Worm (Caenorhabditis elegans): ENCODE measurements around the gene srd-12.
A peak's percentile ranks its signal among the peaks of the same experiment; 100 is the strongest.

srd-12 gene

DNA sequence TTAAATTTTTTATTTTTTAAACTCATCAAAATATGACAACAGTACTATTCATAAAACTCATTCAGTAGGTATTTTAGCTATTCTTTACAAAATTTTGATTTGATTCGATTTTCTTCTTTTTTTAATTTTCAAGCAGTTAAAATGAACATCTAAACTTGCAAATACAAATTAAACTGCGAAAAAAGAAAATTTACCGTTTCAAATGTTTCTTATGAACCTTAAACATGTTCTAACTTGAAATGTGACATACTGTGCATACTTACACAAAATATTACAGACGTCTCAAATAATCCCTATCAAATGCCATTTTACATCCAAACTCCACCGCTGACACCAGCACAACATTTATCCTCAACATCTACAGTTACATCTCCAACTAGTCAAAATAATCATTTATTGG, 45.7 kb downstream of the srd-12 start, which contains the start of gene fkh-7:
fkh-7 (plus strand) TSS at position 301 of the 400 bp plus-strand sequence.
- no peak for TF ChIP-seq ceh-2 (tag; optimal IDR thresholded peaks at IDR 0.05)

DNA sequence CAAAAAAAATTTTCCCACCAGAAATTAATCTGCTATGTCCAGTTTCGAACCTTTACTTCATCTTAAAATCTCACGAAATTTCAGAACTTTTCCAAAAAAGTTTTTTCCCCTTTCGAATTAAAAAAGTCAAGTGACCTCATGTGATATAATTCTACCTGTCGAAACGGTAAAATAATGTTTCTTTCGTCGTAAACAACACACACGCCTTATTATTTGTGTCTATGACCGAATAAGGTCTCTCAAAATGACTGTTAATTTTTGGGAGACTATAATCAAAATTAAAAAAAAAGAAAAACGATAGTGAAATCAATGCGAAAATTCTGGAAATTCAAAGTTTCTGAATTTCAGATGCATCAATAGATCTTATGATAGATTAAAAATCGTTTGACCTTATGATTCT, 46.9 kb downstream of the srd-12 start:
- no peak for TF ChIP-seq eyg-1 (tag; optimal IDR thresholded peaks at IDR 0.05)
- no peak for TF ChIP-seq hlh-8 (tag; optimal IDR thresholded peaks at IDR 0.05)
- TF ChIP-seq mec-3 (tag; optimal IDR thresholded peaks at IDR 0.05; ENCODE audit: borderline replicate concordance), result no peak
- no peak for TF ChIP-seq pha-4 (tag; optimal IDR thresholded peaks at IDR 0.05)
- no peak for TF ChIP-seq ceh-30 (tag; optimal IDR thresholded peaks at IDR 0.05)
- TF ChIP-seq npax-4 (tag; optimal IDR thresholded peaks at IDR 0.05), result no peak
- TF ChIP-seq Y22D7AL.16 (tag; optimal IDR thresholded peaks at IDR 0.05), result no peak
- TF ChIP-seq ahr-1 (tag; optimal IDR thresholded peaks at IDR 0.05), result no peak
- TF ChIP-seq zip-5 (tag; optimal IDR thresholded peaks at IDR 0.05), result no peak
- no peak for TF ChIP-seq ceh-45 (GFP tag; IDR thresholded peaks at IDR 0.05)
- no peak for TF ChIP-seq sox-2 (GFP tag; IDR thresholded peaks at IDR 0.05)
- no peak for TF ChIP-seq madf-2 (tag; optimal IDR thresholded peaks at IDR 0.05)
- TF ChIP-seq fkh-6 (tag; optimal IDR thresholded peaks at IDR 0.05), result no peak
- no peak for TF ChIP-seq lim-6 (tag; optimal IDR thresholded peaks at IDR 0.05)
- no peak for TF ChIP-seq nhr-232 (tag; optimal IDR thresholded peaks at IDR 0.05)
- no peak for TF ChIP-seq pha-2 (tag; optimal IDR thresholded peaks at IDR 0.05)
- TF ChIP-seq tbx-2 (tag; optimal IDR thresholded peaks at IDR 0.05), result no peak
- no peak for TF ChIP-seq pros-1 (tag; optimal IDR thresholded peaks at IDR 0.05)
- no peak for TF ChIP-seq dve-1 (tag; optimal IDR thresholded peaks at IDR 0.05)
- no peak for TF ChIP-seq unc-55 (GFP tag; optimal IDR thresholded peaks at IDR 0.05)

DNA sequence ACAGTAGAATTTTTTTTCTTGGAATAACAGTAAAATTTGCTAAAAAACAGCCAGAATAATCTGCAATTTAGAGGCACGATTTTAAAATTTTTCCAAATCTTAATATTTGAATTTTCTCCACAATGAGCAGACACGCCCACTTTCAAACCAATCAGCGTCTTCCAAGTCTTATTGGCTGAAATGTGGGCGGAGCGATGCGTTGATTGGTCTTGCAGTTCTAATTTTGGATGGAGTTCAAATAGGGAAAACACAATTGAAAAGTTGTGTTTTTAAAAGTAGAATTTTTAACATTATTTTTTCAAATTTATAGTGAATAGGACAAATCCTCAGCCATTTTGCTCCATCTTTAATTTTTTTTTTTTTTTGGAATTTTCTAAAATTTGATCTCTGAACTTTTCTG, 47.3 kb downstream of the srd-12 start:
- TF ChIP-seq ceh-31 (tag; optimal IDR thresholded peaks at IDR 0.05) (no peak), nfya-1 (tag; optimal IDR thresholded peaks at IDR 0.05) (peak; percentile 92), ceh-24 (tag; optimal IDR thresholded peaks at IDR 0.05) (no peak), ceh-30 (tag; optimal IDR thresholded peaks at IDR 0.05) (no peak)

DNA sequence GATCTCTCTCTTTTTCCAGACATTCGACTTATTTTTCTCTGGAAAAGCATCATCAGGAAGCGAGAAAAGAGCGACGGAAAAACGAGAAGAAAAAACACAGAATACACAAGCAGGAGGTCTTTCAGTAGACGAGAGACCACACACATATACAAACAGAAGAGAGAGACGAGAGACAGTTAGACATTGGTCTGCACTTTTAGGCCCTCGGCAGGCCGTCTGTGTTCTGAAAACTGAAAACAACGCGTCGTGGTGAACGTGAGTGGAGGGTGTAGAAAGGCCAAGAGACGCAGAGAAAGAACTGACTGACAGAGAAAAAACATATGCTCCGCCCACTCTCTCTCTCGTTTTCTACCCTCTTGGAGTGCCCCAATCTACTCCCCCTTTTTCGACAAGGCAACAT, 47.8 kb downstream of the srd-12 start:
- TF ChIP-seq ets-4 (tag; optimal IDR thresholded peaks at IDR 0.05) (no peak), rnt-1 (tag; optimal IDR thresholded peaks at IDR 0.05) (no peak), pros-1 (tag; optimal IDR thresholded peaks at IDR 0.05) (no peak), madf-2 (tag; optimal IDR thresholded peaks at IDR 0.05) (no peak)

DNA sequence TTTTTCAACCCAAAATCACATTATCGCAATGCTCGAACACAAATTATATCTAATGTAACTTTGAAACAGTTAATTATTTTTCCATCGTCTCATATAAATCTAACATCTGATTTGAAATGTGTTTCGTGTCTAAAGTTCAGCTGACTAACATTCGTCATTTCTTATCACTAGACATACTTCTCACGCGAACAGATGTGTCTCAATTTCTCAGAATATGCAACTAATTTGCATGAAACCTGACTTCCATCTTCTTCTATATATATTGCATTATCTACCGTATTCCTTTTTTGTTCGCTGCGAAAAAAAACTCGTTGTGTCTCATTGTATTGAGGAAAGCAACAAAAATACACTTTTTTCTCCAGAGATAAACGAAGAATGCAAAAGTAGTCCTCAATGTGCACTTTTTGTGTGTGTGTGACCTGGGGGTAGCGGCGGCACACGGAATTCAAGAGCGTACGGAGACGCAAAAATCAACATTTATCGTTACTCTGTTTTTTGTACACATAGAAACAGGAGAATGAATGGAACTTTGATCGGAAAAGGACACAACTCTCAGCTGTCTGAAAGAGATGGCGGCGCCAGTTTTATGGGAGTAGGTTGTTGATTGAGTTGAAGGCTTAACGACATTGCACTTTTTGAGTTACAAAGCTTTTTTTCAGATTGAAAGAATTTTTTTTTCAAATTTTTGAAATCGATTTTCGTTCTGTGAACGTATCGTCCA, 49.3 kb downstream of the srd-12 start:
- TF ChIP-seq dmd-4 (tag; optimal IDR thresholded peaks at IDR 0.05; ENCODE audit: borderline replicate concordance), result no peak
- no peak for TF ChIP-seq odd-2 (tag; optimal IDR thresholded peaks at IDR 0.05)
- no peak for TF ChIP-seq pha-2 (tag; optimal IDR thresholded peaks at IDR 0.05)
- no peak for TF ChIP-seq sox-4 (tag; optimal IDR thresholded peaks at IDR 0.05)
- TF ChIP-seq ceh-48 (tag; optimal IDR thresholded peaks at IDR 0.05), result no peak
- TF ChIP-seq ceh-14 (tag; optimal IDR thresholded peaks at IDR 0.05), result no peak
- TF ChIP-seq C08G9.2 (tag; optimal IDR thresholded peaks at IDR 0.05), result no peak
- TF ChIP-seq Y22D7AL.16 (tag; optimal IDR thresholded peaks at IDR 0.05), result no peak
- TF ChIP-seq pha-4 (tag; optimal IDR thresholded peaks at IDR 0.05), result no peak
- no peak for TF ChIP-seq ceh-24 (tag; optimal IDR thresholded peaks at IDR 0.05)
- no peak for TF ChIP-seq eyg-1 (tag; optimal IDR thresholded peaks at IDR 0.05)
- TF ChIP-seq ttx-3 (tag; optimal IDR thresholded peaks at IDR 0.05), result no peak
- no peak for TF ChIP-seq unc-42 (tag; optimal IDR thresholded peaks at IDR 0.05)
- TF ChIP-seq syd-9 (tag; optimal IDR thresholded peaks at IDR 0.05), result no peak
